Fruit fly (Drosophila melanogaster): ENCODE data around the gene CG8360.

The CG8360 gene

dm6 chr2L:8196757-8197530 is 15.8 kb upstream of the CG8360 start, which contains the start of the genes CG8475 and CG8460 (continued):
- TF ChIP-seq CG7963 (GFP tag; IDR thresholded peaks at IDR 0.05; ENCODE audit: partially characterized antibody) (no peak), CG11695 (GFP tag; IDR thresholded peaks at IDR 0.05) (no peak), twi (tag; optimal IDR thresholded peaks at IDR 0.05) (no peak), danr (GFP tag; IDR thresholded peaks at IDR 0.05) (no peak), CG11398 (GFP tag; optimal IDR thresholded peaks at IDR 0.05) (no peak), pzg (GFP tag; optimal IDR thresholded peaks at IDR 0.05) (peak; percentile 57), HLH4C (GFP tag; IDR thresholded peaks at IDR 0.05; ENCODE audit: partially characterized antibody) (peak; percentile 47; the same call in 2 of the 3 replicates), CG2116 (GFP tag; optimal IDR thresholded peaks at IDR 0.05) (peak; percentile 50), Doc2 (GFP tag; IDR thresholded peaks at IDR 0.05) (no peak), trh (GFP tag; optimal IDR thresholded peaks at IDR 0.05) (no peak), pum (GFP tag; optimal IDR thresholded peaks at IDR 0.05) (no peak), Bgb (GFP tag; IDR thresholded peaks at IDR 0.05; ENCODE audit: partially characterized antibody) (no peak), Stat92E (GFP tag; optimal IDR thresholded peaks at IDR 0.05) (no peak), Six4 (GFP tag; optimal IDR thresholded peaks at IDR 0.05) (no peak), CG13624 (GFP tag; optimal IDR thresholded peaks at IDR 0.05) (no peak), Meics (GFP tag; optimal IDR thresholded peaks at IDR 0.05) (no peak), sim (GFP tag; IDR thresholded peaks at IDR 0.05) (no peak), Sox102F (GFP tag; optimal IDR thresholded peaks at IDR 0.05) (no peak), mld (GFP tag; IDR thresholded peaks at IDR 0.05; ENCODE audit: partially characterized antibody) (no peak), Gsc (GFP tag; IDR thresholded peaks at IDR 0.05) (no peak), C15 (GFP tag; IDR thresholded peaks at IDR 0.05) (no peak), Nf-YA (GFP tag; IDR thresholded peaks at IDR 0.05) (no peak), btn (GFP tag; optimal IDR thresholded peaks at IDR 0.05) (no peak), CG8478 (optimal IDR thresholded peaks at IDR 0.05) (no peak), Dip3 (GFP tag; optimal IDR thresholded peaks at IDR 0.05) (no peak), CG10565 (GFP tag; optimal IDR thresholded peaks at IDR 0.05) (no peak), crol (GFP tag; IDR thresholded peaks at IDR 0.05) (no peak), CG13424 (tag; optimal IDR thresholded peaks at IDR 0.05) (no peak), CG3995 (GFP tag; optimal IDR thresholded peaks at IDR 0.05) (peak; percentile 89), CG2120 (GFP tag; optimal IDR thresholded peaks at IDR 0.05) (no peak), CG7745 (tag; optimal IDR thresholded peaks at IDR 0.05) (no peak), NFAT (GFP tag; IDR thresholded peaks at IDR 0.05) (no peak), CG1233 (GFP tag; optimal IDR thresholded peaks at IDR 0.05) (no peak), Ets97D (GFP tag; optimal IDR thresholded peaks at IDR 0.05) (no peak), CG32532 (GFP tag; IDR thresholded peaks at IDR 0.05) (no peak), fd3F (GFP tag; optimal IDR thresholded peaks at IDR 0.05) (no peak), croc (GFP tag; conservative IDR thresholded peaks at IDR 0.05) (no peak), usp (GFP tag; optimal IDR thresholded peaks at IDR 0.05) (no peak), al (GFP tag; IDR thresholded peaks at IDR 0.05) (no peak), slp2 (GFP tag; optimal IDR thresholded peaks at IDR 0.05) (no peak), CG14710 (tag; optimal IDR thresholded peaks at IDR 0.05) (no peak), CG18764 (GFP tag; optimal IDR thresholded peaks at IDR 0.05) (no peak), CG10147 (GFP tag; optimal IDR thresholded peaks at IDR 0.05) (no peak), CG13894 (tag; optimal IDR thresholded peaks at IDR 0.05) (no peak), CG9817 (tag; optimal IDR thresholded peaks at IDR 0.05) (no peak), CG15696 (tag; optimal IDR thresholded peaks at IDR 0.05) (no peak), Hr51 (GFP tag; optimal IDR thresholded peaks at IDR 0.05) (no peak), zen (tag; optimal IDR thresholded peaks at IDR 0.05) (no peak), Elba2 (GFP tag; optimal IDR thresholded peaks at IDR 0.05) (no peak), ewg (GFP tag; optimal IDR thresholded peaks at IDR 0.05) (no peak)
